Worm (Caenorhabditis elegans): Measurements from ENCODE around the gene W03B1.3.

DNA sequence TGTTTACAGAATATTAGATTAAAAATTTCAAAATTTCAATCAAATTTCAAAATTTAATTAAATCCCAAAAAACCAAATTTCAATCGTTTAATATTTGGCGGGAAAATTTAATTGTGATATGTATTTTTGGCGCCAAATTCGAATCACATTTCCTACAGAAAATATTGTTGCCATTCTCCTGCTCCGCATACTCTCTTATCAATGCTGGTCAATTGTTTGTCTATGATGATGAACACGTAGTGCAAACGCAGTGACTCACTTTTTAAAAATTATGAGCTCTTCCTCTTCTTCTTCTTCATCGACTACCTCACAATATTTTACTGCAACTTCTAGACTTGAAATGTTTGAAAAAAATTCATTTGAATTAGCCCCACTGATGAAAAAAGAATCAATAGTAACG lies 9.6 kb downstream of the W03B1.3 start, which contains the start of gene trpl-2:
- TF ChIP-seq nhr-28 (tag; optimal IDR thresholded peaks at IDR 0.05) = no peak
- TF ChIP-seq snu-23 (GFP tag; optimal IDR thresholded peaks at IDR 0.05) = no peak

Data from whole organism, L1 larva.